Worm (Caenorhabditis elegans) whole organism, L4 larva: ENCODE measurements around the gene W04H10.6.

Source experiments
- F44E2.7 ChIP-seq: fragments of 200-800 bp; sonication (Bioruptor generic); IDR thresholded peaks from 2 replicates; pipeline ENCODE4 v2.1.2; 2022; ENCODE audit warnings: missing genetic modification characterization, missing compliant biosample characterization
- Y48G9A.11 ChIP-seq: fragments of 200-800 bp; sonication (Bioruptor generic); IDR thresholded peaks from 2 replicates; pipeline ENCODE4 v1.3.6; 2022; ENCODE audit warnings: missing genetic modification reagents, missing genetic modification characterization, missing compliant biosample characterization
- nhr-237 ChIP-seq: sonication (generic microtip); optimal IDR thresholded peaks from 2 replicates; lab custom pipeline; 2017; ENCODE audit warnings: missing biosample characterization, missing genetic modification characterization
- nhr-28 ChIP-seq: fragments of 150-350 bp; optimal IDR thresholded peaks from 2 replicates; lab custom pipeline; 2014; ENCODE audit warnings: missing biosample characterization, missing genetic modification characterization
- php-3 ChIP-seq: fragments of 200-800 bp; sonication (Bioruptor generic); IDR thresholded peaks from 2 replicates; pipeline ENCODE4 v1.3.6; 2022; ENCODE audit warnings: missing genetic modification reagents, missing genetic modification characterization, missing compliant biosample characterization
- zfp-3 ChIP-seq: fragments of 200-800 bp; sonication (Bioruptor generic); conservative IDR thresholded peaks from 2 replicates; pipeline ENCODE4 v1.3.6; 2022; ENCODE audit warnings: missing genetic modification reagents, missing genetic modification characterization, missing compliant biosample characterization

DNA sequence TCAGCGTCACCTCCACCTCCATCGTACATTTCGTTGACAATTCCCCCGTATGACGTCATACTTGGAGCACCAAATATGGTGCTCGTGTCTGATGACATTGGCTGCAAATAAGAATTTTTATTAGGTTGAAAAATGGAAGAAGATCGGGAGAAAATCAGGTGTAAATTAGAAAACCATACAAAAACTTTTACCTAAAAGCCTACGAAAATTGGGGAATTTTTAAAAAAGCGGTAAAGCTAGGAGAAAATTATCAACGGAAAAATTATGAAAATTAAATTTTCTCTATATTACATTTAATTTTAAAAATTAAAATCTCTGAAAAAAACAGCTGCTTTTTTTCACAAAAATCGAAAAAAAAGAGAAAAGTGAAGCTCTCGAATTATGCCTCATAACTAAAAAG, 16.2 kb upstream of the W04H10.6 start, which contains the start of gene T04B8.5:
- no peak for TF ChIP-seq Y48G9A.11
- TF ChIP-seq nhr-237 (tag; lab: Kevin White, UChicago) = no peak
- TF ChIP-seq nhr-28 = no peak
- no peak for TF ChIP-seq F44E2.7 (GFP tag; lab: Robert Waterston, UW)
- TF ChIP-seq zfp-3 (GFP tag; lab: Robert Waterston, UW) = no peak
- TF ChIP-seq php-3 (GFP tag; lab: Robert Waterston, UW) = no peak
